Worm (Caenorhabditis elegans) whole organism, young adult: ENCODE results near the gene C56A3.5.

Experiments
- B0261.1 ChIP-seq: sonication (generic microtip); optimal IDR thresholded peaks from 2 replicates; lab custom pipeline; 2016; ENCODE audit warnings: mild to moderate bottlenecking, missing genetic modification characterization, moderate library complexity, missing compliant biosample characterization
- B0336.3 ChIP-seq: fragments of 200-800 bp; sonication (Bioruptor generic); IDR thresholded peaks from 2 replicates; pipeline ENCODE4 v1.3.6; 2022; ENCODE audit warnings: missing genetic modification characterization, missing compliant biosample characterization
- D2030.7 ChIP-seq: fragments of 200-800 bp; sonication (Bioruptor generic); IDR thresholded peaks from 2 replicates; pipeline ENCODE4 v1.3.6; 2022; ENCODE audit warnings: missing genetic modification reagents, missing genetic modification characterization, missing compliant biosample characterization
- F22D6.2 ChIP-seq: sonication (generic microtip); optimal IDR thresholded peaks from 2 replicates; lab custom pipeline; 2016; ENCODE audit warnings: mild to moderate bottlenecking, missing genetic modification characterization, missing compliant biosample characterization
- F49E8.2 ChIP-seq: sonication (generic microtip); optimal IDR thresholded peaks from 3 replicates; lab custom pipeline; 2017; ENCODE audit warnings: missing genetic modification characterization, mild to moderate bottlenecking, missing compliant biosample characterization, antibody characterized with exemption, moderate library complexity; ENCODE audit not compliant: insufficient read depth
- Y53G8AR.9 ChIP-seq: fragments of 200-800 bp; sonication (Bioruptor generic); conservative IDR thresholded peaks from 2 replicates; pipeline ENCODE4 v1.3.6; 2022; ENCODE audit warnings: missing genetic modification reagents, missing genetic modification characterization, missing compliant biosample characterization
- Y67H2A.10 ChIP-seq: fragments of 200-800 bp; sonication (Bioruptor generic); conservative IDR thresholded peaks from 2 replicates; pipeline ENCODE4 v1.3.6; 2022; ENCODE audit warnings: missing genetic modification reagents, missing genetic modification characterization, missing compliant biosample characterization
- ZK185.1 ChIP-seq: sonication (generic microtip); optimal IDR thresholded peaks from 2 replicates; lab custom pipeline; 2016; ENCODE audit warnings: mild to moderate bottlenecking, missing genetic modification characterization, missing compliant biosample characterization; ENCODE audit not compliant: poor library complexity, severe bottlenecking
- ccch-3 ChIP-seq: fragments of 200-800 bp; sonication (Bioruptor generic); optimal IDR thresholded peaks from 2 replicates; lab custom pipeline; 2018; ENCODE audit warnings: mild to moderate bottlenecking, missing genetic modification characterization, missing compliant biosample characterization
- cebp-1 ChIP-seq, 2 experiments: fragments of 200-800 bp in 1 of 2; sonication (Bioruptor generic) in 1 of 2; sonication (generic microtip) in 1 of 2; IDR thresholded peaks in 1 of 2; optimal IDR thresholded peaks in 1 of 2; 2 replicates each; pipeline versions ENCODE4 v1.3.6 to Lab custom; 2017 to 2022; ENCODE audit warnings: missing compliant biosample characterization in 2 of 2, missing genetic modification characterization in 2 of 2, mild to moderate bottlenecking in 1 of 2, missing genetic modification reagents in 1 of 2, moderate library complexity in 1 of 2
- ceh-91 ChIP-seq: fragments of 200-800 bp; sonication (Bioruptor generic); IDR thresholded peaks from 2 replicates; pipeline ENCODE4 v1.3.6; 2022; ENCODE audit warnings: missing genetic modification reagents, missing genetic modification characterization, missing compliant biosample characterization
- chd-7 ChIP-seq: sonication (generic microtip); optimal IDR thresholded peaks from 2 replicates; lab custom pipeline; 2016; ENCODE audit warnings: mild to moderate bottlenecking, missing genetic modification characterization, moderate library complexity, missing compliant biosample characterization
- die-1 ChIP-seq: sonication (generic microtip); optimal IDR thresholded peaks from 2 replicates; lab custom pipeline; 2016; ENCODE audit warnings: missing genotype, mild to moderate bottlenecking, missing genetic modification characterization, missing compliant biosample characterization
- egl-44 ChIP-seq: fragments of 200-800 bp; sonication (Bioruptor generic); IDR thresholded peaks from 2 replicates; pipeline ENCODE4 v1.3.6; 2022; ENCODE audit warnings: missing genetic modification reagents, missing genetic modification characterization, missing compliant biosample characterization
- egrh-3 ChIP-seq: fragments of 200-800 bp; sonication (Bioruptor generic); IDR thresholded peaks from 2 replicates; pipeline ENCODE4 v1.3.6; 2022; ENCODE audit warnings: missing genetic modification reagents, missing genetic modification characterization, missing compliant biosample characterization
- ets-4 ChIP-seq: fragments of 200-800 bp; sonication (Bioruptor generic); optimal IDR thresholded peaks from 2 replicates; lab custom pipeline; 2018; ENCODE audit warnings: mild to moderate bottlenecking, missing genetic modification characterization, missing compliant biosample characterization
- hmg-1.2 ChIP-seq: fragments of 200-800 bp; sonication (Bioruptor generic); IDR thresholded peaks from 2 replicates; pipeline ENCODE4 v1.3.6; 2022; ENCODE audit warnings: missing genetic modification reagents, missing genetic modification characterization, missing compliant biosample characterization
- hrde-1 ChIP-seq: sonication (generic microtip); optimal IDR thresholded peaks from 2 replicates; lab custom pipeline; 2016; ENCODE audit warnings: missing genetic modification characterization, mild to moderate bottlenecking, missing compliant biosample characterization, moderate library complexity, missing genotype, missing genetic modification reagents, borderline replicate concordance
- hsf-1 ChIP-seq: fragments of 200-800 bp; sonication (Bioruptor generic); IDR thresholded peaks from 2 replicates; pipeline ENCODE4 v1.3.6; 2022; ENCODE audit warnings: missing genetic modification reagents, missing genetic modification characterization, missing compliant biosample characterization
- lag-1 ChIP-seq: fragments of 200-800 bp; sonication (Bioruptor generic); IDR thresholded peaks from 2 replicates; pipeline ENCODE4 v1.3.6; 2022; ENCODE audit warnings: missing genetic modification reagents, missing genetic modification characterization, missing compliant biosample characterization
- let-526 ChIP-seq: fragments of 200-800 bp; sonication (Bioruptor generic); IDR thresholded peaks from 2 replicates; pipeline ENCODE4 v1.3.6; 2022; ENCODE audit warnings: missing genetic modification reagents, missing genetic modification characterization, missing compliant biosample characterization
- lin-35 ChIP-seq, 3 experiments: fragments of 150-350 bp in 2 of 3; sonication (generic microtip) in 1 of 3; optimal IDR thresholded peaks; 2 replicates each; lab custom pipeline; 2014 to 2018; ENCODE audit warnings: missing biosample characterization in 3 of 3, missing genetic modification characterization in 3 of 3, missing genetic modification reagents in 3 of 3
- lsl-1 ChIP-seq: fragments of 200-800 bp; sonication (Bioruptor generic); optimal IDR thresholded peaks from 2 replicates; lab custom pipeline; 2018; ENCODE audit warnings: mild to moderate bottlenecking, missing genetic modification characterization, moderate library complexity, missing compliant biosample characterization
- lsy-27 ChIP-seq: sonication (generic microtip); optimal IDR thresholded peaks from 2 replicates; lab custom pipeline; 2017; ENCODE audit warnings: missing genetic modification characterization, mild to moderate bottlenecking, missing compliant biosample characterization, antibody characterized with exemption, missing genotype, borderline replicate concordance; ENCODE audit not compliant: insufficient read depth
- mel-28 ChIP-seq: sonication (generic microtip); optimal IDR thresholded peaks from 2 replicates; lab custom pipeline; 2016; ENCODE audit warnings: borderline replicate concordance, mild to moderate bottlenecking, missing genetic modification characterization, missing compliant biosample characterization
- mxl-1 ChIP-seq: sonication (generic microtip); optimal IDR thresholded peaks from 2 replicates; lab custom pipeline; 2016; ENCODE audit warnings: missing genetic modification characterization, missing compliant biosample characterization
- nhr-179 ChIP-seq: sonication (generic microtip); optimal IDR thresholded peaks from 2 replicates; lab custom pipeline; 2016; ENCODE audit warnings: mild to moderate bottlenecking, missing genetic modification characterization, missing compliant biosample characterization
- nhr-27 ChIP-seq: fragments of 200-800 bp; sonication (Bioruptor generic); optimal IDR thresholded peaks from 2 replicates; lab custom pipeline; 2018; ENCODE audit warnings: mild to moderate bottlenecking, missing genetic modification characterization, moderate library complexity, missing compliant biosample characterization
- nhr-80 ChIP-seq: sonication (generic microtip); optimal IDR thresholded peaks from 2 replicates; lab custom pipeline; 2016; ENCODE audit warnings: missing genetic modification characterization, missing compliant biosample characterization
- nhr-90 ChIP-seq: sonication (generic microtip); optimal IDR thresholded peaks from 2 replicates; lab custom pipeline; 2016; ENCODE audit warnings: missing genotype, mild to moderate bottlenecking, missing genetic modification characterization, missing compliant biosample characterization
- rec-8 ChIP-seq, 2 experiments: sonication (generic microtip); optimal IDR thresholded peaks; 2 replicates each; lab custom pipeline; 2016; ENCODE audit warnings: mild to moderate bottlenecking in 2 of 2, missing genetic modification characterization in 2 of 2, missing genetic modification reagents in 2 of 2, missing genotype in 2 of 2, missing biosample characterization in 1 of 2, missing compliant biosample characterization in 1 of 2, moderate library complexity in 1 of 2
- repo-1 ChIP-seq: sonication (generic microtip); optimal IDR thresholded peaks from 2 replicates; lab custom pipeline; 2017; ENCODE audit warnings: mild to moderate bottlenecking, missing genetic modification characterization, missing compliant biosample characterization
- sea-2 ChIP-seq: fragments of 200-800 bp; sonication (Bioruptor generic); IDR thresholded peaks from 2 replicates; pipeline ENCODE4 v1.3.6; 2022; ENCODE audit warnings: missing genetic modification characterization, missing compliant biosample characterization
- snpc-1.3 ChIP-seq: sonication (generic microtip); optimal IDR thresholded peaks from 2 replicates; lab custom pipeline; 2017; ENCODE audit warnings: missing genetic modification characterization, mild to moderate bottlenecking, missing compliant biosample characterization, antibody characterized with exemption, moderate library complexity, missing genotype, missing genetic modification reagents; ENCODE audit not compliant: insufficient read depth
- sptf-2 ChIP-seq: fragments of 200-800 bp; sonication (Bioruptor generic); optimal IDR thresholded peaks from 2 replicates; lab custom pipeline; 2018; ENCODE audit warnings: mild to moderate bottlenecking, missing genetic modification characterization, missing compliant biosample characterization
- tlf-1 ChIP-seq: fragments of 200-800 bp; sonication (Bioruptor generic); optimal IDR thresholded peaks from 2 replicates; lab custom pipeline; 2018; ENCODE audit warnings: mild to moderate bottlenecking, missing genetic modification characterization, missing compliant biosample characterization
- unc-130 ChIP-seq: sonication (generic microtip); optimal IDR thresholded peaks from 2 replicates; lab custom pipeline; 2016; ENCODE audit warnings: missing genetic modification reagents, missing genetic modification characterization, missing compliant biosample characterization
- zim-3 ChIP-seq: sonication (generic microtip); optimal IDR thresholded peaks from 2 replicates; lab custom pipeline; 2017; ENCODE audit warnings: mild to moderate bottlenecking, missing genetic modification characterization, moderate library complexity, missing compliant biosample characterization
- ztf-18 ChIP-seq: sonication (generic microtip); optimal IDR thresholded peaks from 2 replicates; lab custom pipeline; 2016; ENCODE audit warnings: missing genotype, mild to moderate bottlenecking, missing genetic modification characterization, missing compliant biosample characterization
- ztf-22 ChIP-seq: fragments of 200-800 bp; sonication (Bioruptor generic); optimal IDR thresholded peaks from 2 replicates; lab custom pipeline; 2018; ENCODE audit warnings: mild to moderate bottlenecking, missing genetic modification characterization, moderate library complexity, missing compliant biosample characterization
- ztf-26 ChIP-seq: sonication (generic microtip); optimal IDR thresholded peaks from 2 replicates; lab custom pipeline; 2017; ENCODE audit warnings: missing genetic modification characterization, missing compliant biosample characterization
- ztf-28 ChIP-seq: fragments of 200-800 bp; sonication (Bioruptor generic); IDR thresholded peaks from 2 replicates; pipeline ENCODE4 v1.3.6; 2022; ENCODE audit warnings: missing genetic modification reagents, missing genetic modification characterization, missing compliant biosample characterization

C56A3.5 gene

DNA sequence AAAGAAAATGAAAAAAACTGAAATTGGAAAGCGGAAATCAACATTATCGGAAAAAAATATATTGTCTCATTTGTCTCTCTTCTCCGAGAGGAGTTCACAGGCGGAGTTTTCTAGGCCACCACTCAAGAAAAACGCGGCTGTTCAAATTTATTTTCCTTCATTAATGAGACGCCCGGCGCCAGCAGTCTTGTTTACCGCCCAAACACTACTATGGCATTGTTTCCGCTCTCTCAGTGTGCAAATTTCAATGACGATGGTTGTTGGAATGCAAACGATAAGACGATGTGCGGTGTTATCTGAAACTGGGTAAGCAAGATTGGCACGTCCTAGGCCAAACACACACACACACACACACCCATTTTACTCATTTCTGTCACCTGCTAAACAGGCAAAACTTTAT, 5.0 kb downstream of the C56A3.5 start, which contains the start of gene cav-2 (continued):
- TF ChIP-seq lsl-1, result peak; percentile 36
- no peak for TF ChIP-seq nhr-90
- TF ChIP-seq mxl-1 (tag; lab: Kevin White, UChicago), result no peak
- TF ChIP-seq D2030.7 (GFP tag; lab: Robert Waterston, UW), result peak; percentile 41
- 0 out of 2 replicates have a peak, but pooled peaks have one; percentile 57 for TF ChIP-seq cebp-1 (GFP tag; IDR thresholded peaks at IDR 0.05; lab: Robert Waterston, UW)
- peak; percentile 66 for TF ChIP-seq cebp-1 (tag; optimal IDR thresholded peaks at IDR 0.05; lab: Kevin White, UChicago)
- TF ChIP-seq chd-7, result peak; percentile 58
- TF ChIP-seq lin-35 (GFP tag; optimal IDR thresholded peaks at IDR 0.05; lab: Kevin White, UChicago), result peak in 2 of 3 experiments; percentile 77 to 88
- 0 out of 2 replicates have a peak, but pooled peaks have one; percentile 52 for TF ChIP-seq Y67H2A.10 (GFP tag; lab: Robert Waterston, UW)
- TF ChIP-seq egrh-3, result no peak
- peak; percentile 6 for TF ChIP-seq ztf-18 (tag; lab: Kevin White, UChicago)
- peak; percentile 97 for TF ChIP-seq unc-130 (GFP tag; lab: Kevin White, UChicago)
- TF ChIP-seq hrde-1 (tag; lab: Kevin White, UChicago), result no peak
- TF ChIP-seq F22D6.2 (tag; lab: Kevin White, UChicago), result peak; percentile 36
- TF ChIP-seq repo-1, result no peak
- no peak for TF ChIP-seq hsf-1 (GFP tag; lab: Robert Waterston, UW)
- TF ChIP-seq nhr-80 (tag; lab: Kevin White, UChicago), result peak; percentile 95
- TF ChIP-seq let-526, result peak; percentile 78
- no peak for TF ChIP-seq B0261.1
- TF ChIP-seq rec-8 (tag; optimal IDR thresholded peaks at IDR 0.05; lab: Kevin White, UChicago), result peak in 1 of 2 experiments; percentile 66
- no peak for TF ChIP-seq Y53G8AR.9
- TF ChIP-seq ztf-22 (GFP tag; lab: Kevin White, UChicago), result peak; percentile 49
- TF ChIP-seq ceh-91 (GFP tag; lab: Robert Waterston, UW), result no peak
- TF ChIP-seq ccch-3, result no peak
- TF ChIP-seq ZK185.1 (tag; lab: Kevin White, UChicago), result peak; percentile 89
- TF ChIP-seq snpc-1.3 (tag; lab: Kevin White, UChicago), result no peak
- TF ChIP-seq mel-28 (tag; lab: Kevin White, UChicago), result no peak
- no peak for TF ChIP-seq lsy-27 (tag; lab: Kevin White, UChicago)
- TF ChIP-seq zim-3 (tag; lab: Kevin White, UChicago), result no peak
- TF ChIP-seq tlf-1 (GFP tag; lab: Kevin White, UChicago), result peak; percentile 21
- no peak for TF ChIP-seq sptf-2
- no peak for TF ChIP-seq nhr-179 (tag; lab: Kevin White, UChicago)
- peak; percentile 61; the same call in 1 of the 2 replicates for TF ChIP-seq B0336.3 (GFP tag; lab: Robert Waterston, UW)
- no peak for TF ChIP-seq ztf-26 (tag; lab: Kevin White, UChicago)
- no peak for TF ChIP-seq F49E8.2 (tag; lab: Kevin White, UChicago)
- peak; percentile 33 for TF ChIP-seq hmg-1.2 (GFP tag; lab: Robert Waterston, UW)
- TF ChIP-seq nhr-27 (tag; lab: Kevin White, UChicago), result peak; percentile 57
- TF ChIP-seq ztf-28, result 0 out of 2 replicates have a peak, but pooled peaks have one; percentile 51
- no peak for TF ChIP-seq die-1 (tag; lab: Kevin White, UChicago)
- TF ChIP-seq sea-2 (GFP tag; lab: Robert Waterston, UW), result no peak
- TF ChIP-seq ets-4 (GFP tag; lab: Kevin White, UChicago), result peak; percentile 98
- 0 out of 2 replicates have a peak, but pooled peaks have one; percentile 66 for TF ChIP-seq lag-1 (GFP tag; lab: Robert Waterston, UW)
- TF ChIP-seq egl-44 (GFP tag; lab: Robert Waterston, UW), result peak; percentile 33; the same call in 1 of the 2 replicates
